Worm (Caenorhabditis elegans): Measurements from ENCODE around the gene F41B4.3.

The F41B4.3 gene

ce11 chrX:6788965-6789573 is 46.8 kb downstream of the F41B4.3 start, which contains the start of gene sgca-1 (continued):
- TF ChIP-seq cebp-1 (GFP tag; IDR thresholded peaks at IDR 0.05) (0 out of 2 replicates have a peak, but pooled peaks have one; percentile 10), cebp-1 (tag; optimal IDR thresholded peaks at IDR 0.05) (peak; percentile 74), ets-4 (GFP tag; optimal IDR thresholded peaks at IDR 0.05) (peak; percentile 74), nhr-27 (tag; optimal IDR thresholded peaks at IDR 0.05) (no peak), nhr-80 (tag; optimal IDR thresholded peaks at IDR 0.05) (peak; percentile 78), lin-54 (GFP tag; optimal IDR thresholded peaks at IDR 0.05) (no peak), mxl-1 (tag; optimal IDR thresholded peaks at IDR 0.05) (no peak), ztf-26 (tag; optimal IDR thresholded peaks at IDR 0.05) (no peak)

All from whole organism, young adult.